Fruit fly (Drosophila melanogaster): ENCODE data around the gene Trm7-34.

DNA sequence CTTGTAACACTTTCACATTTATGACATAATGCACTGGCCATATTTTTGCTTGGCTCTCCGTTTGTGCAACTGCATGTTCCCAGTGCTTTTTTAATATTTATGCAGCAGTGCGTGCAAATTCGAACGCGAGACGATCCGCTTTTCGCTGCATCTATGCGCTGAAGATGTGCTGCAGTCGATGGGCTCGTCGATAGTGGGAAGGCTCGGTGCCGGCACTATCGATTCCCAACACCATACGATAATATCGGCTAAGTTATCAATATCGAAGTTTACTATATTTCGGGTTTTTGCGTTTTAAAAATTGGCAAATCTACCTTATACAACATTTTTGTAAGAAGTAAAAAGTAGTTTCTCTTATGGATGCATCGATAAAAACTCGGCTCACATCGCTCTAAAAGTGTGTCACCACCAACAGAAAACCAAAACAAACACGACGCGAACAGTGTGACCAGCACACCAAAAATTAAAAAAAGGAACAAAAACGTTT is 36.0 kb downstream of the Trm7-34 start, which contains the start of gene RhoGAP93B:
- TF ChIP-seq CG8319 (GFP tag; optimal IDR thresholded peaks at IDR 0.05) (peak; percentile 53), Hr39 (GFP tag; optimal IDR thresholded peaks at IDR 0.05) (peak; percentile 82), vri (GFP tag; optimal IDR thresholded peaks at IDR 0.05) (no peak), OdsH (GFP tag; optimal IDR thresholded peaks at IDR 0.05) (peak; percentile 72), CG6792 (GFP tag; optimal IDR thresholded peaks at IDR 0.05) (peak; percentile 50), CG7368 (GFP tag; optimal IDR thresholded peaks at IDR 0.05) (peak; percentile 71), fd85E (GFP tag; optimal IDR thresholded peaks at IDR 0.05) (no peak), Blimp-1 (GFP tag; optimal IDR thresholded peaks at IDR 0.05) (no peak), acj6 (GFP tag; optimal IDR thresholded peaks at IDR 0.05) (peak; percentile 68), Eip93F (GFP tag; optimal IDR thresholded peaks at IDR 0.05) (no peak), dsx (GFP tag; optimal IDR thresholded peaks at IDR 0.05; ENCODE audit: poor library complexity, severe bottlenecking) (peak; percentile 69), svp (GFP tag) (peak; percentile 92), CG11902 (GFP tag; optimal IDR thresholded peaks at IDR 0.05) (peak; percentile 66), achi (GFP tag; optimal IDR thresholded peaks at IDR 0.05) (no peak)

All from whole organism, prepupa.